Worm (Caenorhabditis elegans): ENCODE data around the gene str-60.

Gene str-60

ce11 chrV:15915307-15915706 lies 17.5 kb downstream of the str-60 start:
- TF ChIP-seq lin-32 (GFP tag; optimal IDR thresholded peaks at IDR 0.05) (no peak), bed-3 (GFP tag; optimal IDR thresholded peaks at IDR 0.05) (no peak), unc-62 (GFP tag; optimal IDR thresholded peaks at IDR 0.05) (no peak), nhr-28 (tag; optimal IDR thresholded peaks at IDR 0.05) (no peak), ceh-43 (GFP tag; optimal IDR thresholded peaks at IDR 0.05) (no peak), mab-5 (tag; optimal IDR thresholded peaks at IDR 0.05) (no peak), lsy-2 (tag; optimal IDR thresholded peaks at IDR 0.05) (no peak), nhr-12 (tag; optimal IDR thresholded peaks at IDR 0.05) (no peak), snpc-4 (tag; optimal IDR thresholded peaks at IDR 0.05) (no peak), elt-3 (tag; optimal IDR thresholded peaks at IDR 0.05) (no peak), elt-1 (tag; optimal IDR thresholded peaks at IDR 0.05; ENCODE audit: borderline replicate concordance, insufficient read depth) (no peak), cnd-1 (tag; optimal IDR thresholded peaks at IDR 0.05) (no peak), ces-1 (GFP tag; optimal IDR thresholded peaks at IDR 0.05) (no peak)

- TF ChIP-seq blmp-1 (tag; optimal IDR thresholded peaks at IDR 0.05), result no peak
- TF ChIP-seq cnd-1 (tag; optimal IDR thresholded peaks at IDR 0.05), result no peak
- TF ChIP-seq unc-62 (GFP tag; optimal IDR thresholded peaks at IDR 0.05), result no peak
- TF ChIP-seq snpc-4 (tag; optimal IDR thresholded peaks at IDR 0.05), result no peak
- TF ChIP-seq ztf-11 (tag; optimal IDR thresholded peaks at IDR 0.05), result no peak
- no peak for TF ChIP-seq flh-1 (GFP tag; optimal IDR thresholded peaks at IDR 0.05)
- no peak for TF ChIP-seq tbx-8 (GFP tag; optimal IDR thresholded peaks at IDR 0.05)
- TF ChIP-seq ces-1 (GFP tag; optimal IDR thresholded peaks at IDR 0.05), result no peak
These were observed 18.1 kb downstream of the str-60 start, which contains the start of gene gst-38 for ce11 chrV:15915919-15916318. TSS of gene gst-38 (minus strand) at chrV:15916070.

DNA sequence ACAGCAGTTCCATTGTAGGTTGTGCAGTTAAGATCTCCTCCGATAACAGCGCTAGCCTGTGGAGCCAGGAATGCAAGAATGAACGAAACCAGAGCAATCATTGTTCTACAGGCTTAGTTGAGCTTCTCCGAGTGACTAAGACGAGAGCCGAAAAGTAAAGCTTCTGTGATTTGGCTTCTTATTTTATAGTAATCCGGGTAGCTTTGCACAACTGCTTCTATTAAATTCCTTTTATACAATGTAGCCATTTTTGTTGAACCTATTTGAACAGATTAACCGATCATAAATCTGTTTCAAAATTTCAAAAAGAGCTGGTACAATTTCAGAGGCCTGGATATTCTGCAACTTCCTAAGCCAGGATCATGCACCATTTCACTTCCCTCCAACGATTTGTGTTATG lies 19.7 kb downstream of the str-60 start, which contains the start of gene F35E8.9:
F35E8.9 (minus strand) TSS at position 101 of the 400 bp plus-strand sequence.
- TF ChIP-seq unc-39 (tag; optimal IDR thresholded peaks at IDR 0.05) (no peak), ham-2 (GFP tag; optimal IDR thresholded peaks at IDR 0.05) (no peak), blmp-1 (tag; optimal IDR thresholded peaks at IDR 0.05) (no peak), ceh-83 (GFP tag; optimal IDR thresholded peaks at IDR 0.05) (no peak), ces-1 (GFP tag; optimal IDR thresholded peaks at IDR 0.05) (no peak), nhr-76 (tag; optimal IDR thresholded peaks at IDR 0.05) (no peak), lin-32 (GFP tag; optimal IDR thresholded peaks at IDR 0.05) (no peak), mab-5 (tag; optimal IDR thresholded peaks at IDR 0.05) (no peak), nhr-12 (tag; optimal IDR thresholded peaks at IDR 0.05) (no peak), snpc-4 (tag; optimal IDR thresholded peaks at IDR 0.05) (no peak)

DNA sequence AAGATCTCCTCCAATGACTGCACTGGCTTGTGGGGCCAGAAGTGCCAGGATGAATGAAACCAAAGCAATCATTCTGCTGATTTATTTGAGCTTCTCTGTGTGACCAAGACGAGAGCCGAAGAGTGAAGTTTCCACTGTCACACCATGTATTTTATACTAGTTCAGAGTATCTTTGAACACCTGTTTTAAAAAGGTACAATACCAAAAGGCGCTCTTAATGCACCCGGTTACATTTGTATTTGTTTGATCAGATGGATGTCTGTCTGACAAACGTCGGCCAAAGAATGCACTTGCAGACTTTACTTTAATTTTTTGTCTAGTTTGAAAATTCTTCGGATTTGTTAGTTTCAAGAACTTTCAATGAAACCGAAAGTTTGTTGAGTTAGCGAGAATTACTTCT lies 22.5 kb downstream of the str-60 start, which contains the start of gene F35E8.10:
F35E8.10 (minus strand) TSS at position 101 of the 400 bp plus-strand sequence.
- no peak for TF ChIP-seq cnd-1 (tag; optimal IDR thresholded peaks at IDR 0.05)
- TF ChIP-seq sem-2 (GFP tag; optimal IDR thresholded peaks at IDR 0.05), result no peak
- no peak for TF ChIP-seq mep-1 (tag; optimal IDR thresholded peaks at IDR 0.05)
- no peak for TF ChIP-seq nhr-12 (tag; optimal IDR thresholded peaks at IDR 0.05)
- TF ChIP-seq drap-1 (GFP tag; optimal IDR thresholded peaks at IDR 0.05), result no peak
- no peak for TF ChIP-seq lsy-2 (tag; optimal IDR thresholded peaks at IDR 0.05)
- TF ChIP-seq flh-1 (GFP tag; optimal IDR thresholded peaks at IDR 0.05), result no peak
- TF ChIP-seq nhr-237 (tag; optimal IDR thresholded peaks at IDR 0.05), result no peak
- no peak for TF ChIP-seq nhr-76 (tag; optimal IDR thresholded peaks at IDR 0.05)
- TF ChIP-seq bed-3 (GFP tag; optimal IDR thresholded peaks at IDR 0.05), result no peak
- TF ChIP-seq elt-3 (tag; optimal IDR thresholded peaks at IDR 0.05), result no peak
- no peak for TF ChIP-seq mab-5 (tag; optimal IDR thresholded peaks at IDR 0.05)

DNA sequence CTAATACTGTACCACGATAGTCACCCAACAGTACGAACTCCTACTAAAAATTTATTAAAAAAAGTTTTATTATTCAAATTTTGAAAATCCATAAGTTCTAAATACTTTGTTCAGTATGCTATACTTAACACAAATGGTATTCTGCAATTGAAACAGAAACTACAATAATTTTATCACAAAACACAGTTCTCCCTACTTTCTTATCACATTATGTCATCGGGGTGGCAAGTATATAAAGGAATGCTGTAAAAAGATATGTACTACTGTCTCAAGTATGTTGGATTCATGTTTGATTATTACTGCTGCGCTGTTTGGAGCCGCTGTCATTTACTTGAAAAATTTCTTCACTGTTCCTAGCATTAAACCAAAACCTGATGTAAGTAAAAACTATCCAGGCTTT lies 23.3 kb downstream of the str-60 start, which contains the start of gene cdr-1:
cdr-1 (plus strand) TSS at position 208 of the 400 bp plus-strand sequence.
- TF ChIP-seq mls-2 (tag; optimal IDR thresholded peaks at IDR 0.05) (no peak), pha-4 (tag; optimal IDR thresholded peaks at IDR 0.05) (no peak), mep-1 (tag; optimal IDR thresholded peaks at IDR 0.05) (no peak), lsy-2 (tag; optimal IDR thresholded peaks at IDR 0.05) (no peak), cnd-1 (tag; optimal IDR thresholded peaks at IDR 0.05) (no peak), bed-3 (GFP tag; optimal IDR thresholded peaks at IDR 0.05) (no peak), unc-120 (tag; optimal IDR thresholded peaks at IDR 0.05; ENCODE audit: poor library complexity, severe bottlenecking) (no peak), drap-1 (GFP tag; optimal IDR thresholded peaks at IDR 0.05) (no peak), lin-32 (GFP tag; optimal IDR thresholded peaks at IDR 0.05) (no peak), M03D4.4 (tag; optimal IDR thresholded peaks at IDR 0.05) (no peak), snpc-4 (tag; optimal IDR thresholded peaks at IDR 0.05) (no peak), nhr-12 (tag; optimal IDR thresholded peaks at IDR 0.05) (no peak), zip-8 (tag; optimal IDR thresholded peaks at IDR 0.05) (no peak), ztf-11 (tag; optimal IDR thresholded peaks at IDR 0.05) (no peak), unc-39 (tag; optimal IDR thresholded peaks at IDR 0.05) (no peak), ham-2 (GFP tag; optimal IDR thresholded peaks at IDR 0.05) (no peak), ceh-39 (tag; optimal IDR thresholded peaks at IDR 0.05) (no peak)

Data from whole organism, mixed stage, embryonic.